Worm (Caenorhabditis elegans) whole organism, midembryonic: Measurements from ENCODE around the gene srxa-10.

Experiments used
- T22C8.4 ChIP-seq: fragments of 200-800 bp; sonication (Bioruptor generic); IDR thresholded peaks from 2 replicates; pipeline ENCODE4 v1.3.6; 2022; ENCODE audit warnings: missing genetic modification characterization, missing compliant biosample characterization
- cog-1 ChIP-seq: sonication (generic microtip); optimal IDR thresholded peaks from 2 replicates; lab custom pipeline; 2016; ENCODE audit warnings: missing genetic modification characterization, missing compliant biosample characterization
- flt-1 ChIP-seq: fragments of 200-800 bp; sonication (Bioruptor generic); IDR thresholded peaks from 2 replicates; pipeline ENCODE4 v1.3.6; 2022; ENCODE audit warnings: missing genetic modification characterization, missing compliant biosample characterization
- klf-2 ChIP-seq: fragments of 200-800 bp; sonication (Bioruptor generic); conservative IDR thresholded peaks from 2 replicates; pipeline ENCODE4 v1.3.6; 2022; ENCODE audit warnings: missing genetic modification reagents, missing genetic modification characterization, missing compliant biosample characterization
- med-1 ChIP-seq: sonication (generic microtip); optimal IDR thresholded peaks from 2 replicates; lab custom pipeline; 2017; ENCODE audit warnings: missing genetic modification characterization, mild to moderate bottlenecking, missing compliant biosample characterization, antibody characterized with exemption, missing genetic modification reagents; ENCODE audit not compliant: insufficient read depth
- ref-1 ChIP-seq: fragments of 200-800 bp; sonication (Bioruptor generic); conservative IDR thresholded peaks from 2 replicates; pipeline ENCODE4 v1.3.6; 2022; ENCODE audit warnings: missing genetic modification reagents, missing genetic modification characterization, missing compliant biosample characterization
- tab-1 ChIP-seq: fragments of 200-800 bp; sonication (Bioruptor generic); IDR thresholded peaks from 2 replicates; pipeline ENCODE4 v1.3.6; 2022; ENCODE audit warnings: missing genetic modification characterization, missing compliant biosample characterization
- ztf-23 ChIP-seq: fragments of 200-800 bp; sonication (Bioruptor generic); IDR thresholded peaks from 2 replicates; pipeline ENCODE4 v1.3.6; 2022; ENCODE audit warnings: missing genetic modification reagents, missing genetic modification characterization, missing compliant biosample characterization
- ztf-29 ChIP-seq: fragments of 200-800 bp; sonication (Bioruptor generic); IDR thresholded peaks from 2 replicates; pipeline ENCODE4 v1.3.6; 2022; ENCODE audit warnings: missing genetic modification reagents, missing genetic modification characterization, missing compliant biosample characterization

srxa-10 gene

ce11 chrIII:9796448-9796847 lies at the start of gene srxa-10:
srxa-10 (minus strand) TSS chrIII:9796548.
- TF ChIP-seq ztf-23 = no peak
- no peak for TF ChIP-seq cog-1 (tag; lab: Kevin White, UChicago)
- TF ChIP-seq klf-2 (GFP tag; lab: Robert Waterston, UW) = no peak
- no peak for TF ChIP-seq ztf-29 (GFP tag; lab: Robert Waterston, UW)
- no peak for TF ChIP-seq T22C8.4 (GFP tag; lab: Robert Waterston, UW)
- no peak for TF ChIP-seq flt-1 (GFP tag; lab: Robert Waterston, UW)

- TF ChIP-seq klf-2 (GFP tag; lab: Robert Waterston, UW) (no peak), med-1 (GFP tag; lab: Kevin White, UChicago) (no peak), ztf-23 (no peak), ref-1 (GFP tag; lab: Robert Waterston, UW) (no peak), tab-1 (no peak), ztf-29 (GFP tag; lab: Robert Waterston, UW) (no peak), flt-1 (GFP tag; lab: Robert Waterston, UW) (no peak), cog-1 (tag; lab: Kevin White, UChicago) (no peak), T22C8.4 (GFP tag; lab: Robert Waterston, UW) (no peak)
These were observed 49.7 kb upstream of the srxa-10 start, which contains the start of gene K11H3.2 for ce11 chrIII:9846093-9846492. K11H3.2 (plus strand) TSS chrIII:9846393.

DNA sequence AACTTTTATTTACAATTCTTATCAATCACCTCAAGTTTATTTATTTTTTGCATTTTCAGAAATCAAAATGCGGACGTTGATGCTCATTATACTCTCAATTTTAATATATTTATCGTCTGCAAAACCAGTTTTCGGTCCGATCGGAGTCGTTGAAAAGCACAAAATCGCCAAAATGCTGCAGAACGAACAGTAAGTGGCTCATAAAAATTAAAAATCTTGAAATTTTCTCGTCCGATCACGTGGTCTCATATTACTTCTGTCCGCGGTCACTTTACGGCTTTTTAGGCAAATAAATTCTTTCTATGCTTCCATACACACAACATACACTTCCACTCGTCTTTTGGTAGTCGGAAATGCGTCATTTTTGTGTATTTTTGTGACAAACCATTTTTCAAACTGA lies 47.4 kb upstream of the srxa-10 start, which contains the start of gene K11H3.5:
TSS of gene K11H3.5 (plus strand) at position 54 of the 400 bp plus-strand sequence.
- no peak for TF ChIP-seq cog-1 (tag; lab: Kevin White, UChicago)
- no peak for TF ChIP-seq klf-2 (GFP tag; lab: Robert Waterston, UW)
- no peak for TF ChIP-seq ztf-29 (GFP tag; lab: Robert Waterston, UW)
- no peak for TF ChIP-seq T22C8.4 (GFP tag; lab: Robert Waterston, UW)
- TF ChIP-seq ztf-23 = no peak
- no peak for TF ChIP-seq med-1 (GFP tag; lab: Kevin White, UChicago)
- no peak for TF ChIP-seq ref-1 (GFP tag; lab: Robert Waterston, UW)
- TF ChIP-seq flt-1 (GFP tag; lab: Robert Waterston, UW) = no peak
- TF ChIP-seq tab-1 = no peak

ce11 chrIII:9834888-9835287 lies 38.5 kb upstream of the srxa-10 start, which contains the start of gene K11H3.8:
K11H3.8 (plus strand) TSS chrIII:9835188.
- TF ChIP-seq ztf-23 = no peak
- TF ChIP-seq T22C8.4 (GFP tag; lab: Robert Waterston, UW) = no peak
- no peak for TF ChIP-seq klf-2 (GFP tag; lab: Robert Waterston, UW)
- no peak for TF ChIP-seq ref-1 (GFP tag; lab: Robert Waterston, UW)
- TF ChIP-seq ztf-29 (GFP tag; lab: Robert Waterston, UW) = no peak
- no peak for TF ChIP-seq flt-1 (GFP tag; lab: Robert Waterston, UW)
- no peak for TF ChIP-seq tab-1
- TF ChIP-seq med-1 (GFP tag; lab: Kevin White, UChicago) = no peak
- no peak for TF ChIP-seq cog-1 (tag; lab: Kevin White, UChicago)

ce11 chrIII:9832569-9832968 lies 36.2 kb upstream of the srxa-10 start:
- TF ChIP-seq tab-1 (no peak), T22C8.4 (GFP tag; lab: Robert Waterston, UW) (no peak), ztf-23 (no peak), klf-2 (GFP tag; lab: Robert Waterston, UW) (no peak), med-1 (GFP tag; lab: Kevin White, UChicago) (no peak), ztf-29 (GFP tag; lab: Robert Waterston, UW) (no peak), flt-1 (GFP tag; lab: Robert Waterston, UW) (no peak), cog-1 (tag; lab: Kevin White, UChicago) (no peak), ref-1 (GFP tag; lab: Robert Waterston, UW) (no peak)

- TF ChIP-seq ztf-23 (no peak), flt-1 (GFP tag; lab: Robert Waterston, UW) (no peak), ztf-29 (GFP tag; lab: Robert Waterston, UW) (no peak), med-1 (GFP tag; lab: Kevin White, UChicago) (no peak), klf-2 (GFP tag; lab: Robert Waterston, UW) (no peak), T22C8.4 (GFP tag; lab: Robert Waterston, UW) (no peak), tab-1 (no peak), cog-1 (tag; lab: Kevin White, UChicago) (no peak), ref-1 (GFP tag; lab: Robert Waterston, UW) (no peak)
These were observed 34.2 kb upstream of the srxa-10 start, which contains the start of gene ZK632.12 for ce11 chrIII:9830502-9830901. ZK632.12 (plus strand) TSS chrIII:9830802.

DNA sequence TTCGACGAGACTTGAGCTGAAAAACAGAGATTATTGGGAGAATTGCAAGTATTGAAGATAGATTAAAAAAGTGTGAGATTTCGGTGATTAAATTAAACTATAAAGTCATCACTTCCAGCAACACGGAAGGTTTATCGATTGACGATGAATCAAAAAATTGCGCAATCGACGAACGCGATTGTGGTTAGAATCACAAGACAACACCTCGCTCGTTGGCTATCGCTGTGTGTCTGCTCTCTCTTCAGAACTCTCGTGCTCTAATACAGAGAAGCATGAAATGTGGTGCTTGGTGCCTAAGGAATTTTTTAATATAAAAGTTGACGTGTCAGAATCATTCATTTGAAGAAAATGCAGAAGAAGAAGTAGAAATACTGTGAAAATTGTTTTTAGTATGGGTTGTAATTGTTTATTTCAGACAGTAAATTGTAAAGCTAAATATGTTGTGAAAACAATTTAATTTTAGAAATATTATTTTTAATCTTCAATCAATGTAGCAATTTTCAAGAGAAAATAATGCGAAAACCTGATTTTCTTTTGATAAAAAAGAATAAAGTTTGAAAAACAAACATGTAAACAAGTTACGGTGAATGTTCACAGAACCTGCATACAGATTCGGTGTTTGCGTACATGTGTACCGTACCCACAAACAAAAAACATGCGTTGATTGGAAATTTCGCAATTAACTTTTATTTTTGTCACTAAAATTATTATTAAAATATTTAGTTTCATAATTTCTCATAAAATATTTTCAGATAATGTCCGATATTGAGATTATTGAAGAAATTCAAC lies 31.0 kb upstream of the srxa-10 start, which contains the start of the genes ZK632.10 and ZK632.11:
TSS of gene ZK632.10 (minus strand) at position 560 of the 789 bp plus-strand sequence.
TSS of gene ZK632.11 (plus strand) at position 753 of the 789 bp plus-strand sequence.
- TF ChIP-seq ztf-23 = no peak
- no peak for TF ChIP-seq T22C8.4 (GFP tag; lab: Robert Waterston, UW)
- no peak for TF ChIP-seq tab-1
- no peak for TF ChIP-seq med-1 (GFP tag; lab: Kevin White, UChicago)
- TF ChIP-seq klf-2 (GFP tag; lab: Robert Waterston, UW) = no peak
- peak; percentile 0 for TF ChIP-seq cog-1 (tag; lab: Kevin White, UChicago)
- no peak for TF ChIP-seq ref-1 (GFP tag; lab: Robert Waterston, UW)
- TF ChIP-seq ztf-29 (GFP tag; lab: Robert Waterston, UW) = no peak

ce11 chrIII:9826005-9826404 lies 29.7 kb upstream of the srxa-10 start:
- TF ChIP-seq ref-1 (GFP tag; lab: Robert Waterston, UW) = no peak
- TF ChIP-seq cog-1 (tag; lab: Kevin White, UChicago) = no peak
- TF ChIP-seq flt-1 (GFP tag; lab: Robert Waterston, UW) = no peak
- no peak for TF ChIP-seq klf-2 (GFP tag; lab: Robert Waterston, UW)
- TF ChIP-seq T22C8.4 (GFP tag; lab: Robert Waterston, UW) = no peak
- no peak for TF ChIP-seq ztf-29 (GFP tag; lab: Robert Waterston, UW)
- TF ChIP-seq tab-1 = no peak
- TF ChIP-seq med-1 (GFP tag; lab: Kevin White, UChicago) = no peak
- no peak for TF ChIP-seq ztf-23
